Fruit fly (Drosophila melanogaster) whole organism, adult: ENCODE data around the gene CG7985.

ENCODE experiments used
- CG7101 ChIP-seq: fragments of 200-800 bp; sonication (Bioruptor generic); optimal IDR thresholded peaks from 2 replicates; lab custom pipeline; 2018; ENCODE audit warnings: missing biosample characterization, mild to moderate bottlenecking, missing genetic modification characterization, moderate library complexity
- pad ChIP-seq: fragments of 200-800 bp; sonication (Bioruptor generic); optimal IDR thresholded peaks from 3 replicates; lab custom pipeline; 2017; ENCODE audit warnings: missing biosample characterization, missing genetic modification characterization, mild to moderate bottlenecking, moderate library complexity, missing genetic modification reagents

DNA sequence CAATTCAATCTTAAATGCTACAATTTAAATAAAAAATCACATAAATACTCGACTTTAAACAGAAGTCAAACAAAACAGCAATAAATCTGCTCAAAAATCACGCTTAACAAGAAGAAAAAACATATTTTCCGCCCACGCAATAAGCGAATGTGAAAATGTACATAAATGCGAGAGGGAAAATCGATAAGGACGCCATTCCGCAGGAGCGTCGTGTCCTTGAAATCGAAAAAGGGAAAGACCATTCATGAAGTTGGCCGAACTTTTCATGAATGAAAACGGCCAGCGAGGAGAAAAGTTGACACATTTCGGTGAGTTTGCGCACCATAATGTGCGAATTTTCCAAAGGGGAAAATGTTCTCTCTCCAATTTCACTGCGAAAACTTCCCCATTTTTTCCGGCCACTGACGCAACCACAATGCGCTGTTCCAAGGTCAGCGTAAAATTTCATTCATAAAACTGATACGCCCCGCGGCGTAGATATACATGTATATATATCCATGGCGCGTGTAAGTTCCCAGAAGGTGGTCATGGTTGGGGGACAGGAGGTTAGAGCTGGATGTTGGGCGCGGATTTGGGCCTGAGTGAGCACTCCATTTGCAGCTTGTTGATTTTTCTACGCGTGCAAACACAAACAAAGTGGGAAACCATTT is 39.4 kb upstream of the CG7985 start:
- TF ChIP-seq CG7101: no peak
- TF ChIP-seq pad: peak; percentile 92
